Worm (Caenorhabditis elegans) whole organism, L1 larva: ENCODE results near the gene cmd-1.

ENCODE experiments used
- Y116A8C.19 ChIP-seq: sonication (generic microtip); optimal IDR thresholded peaks from 2 replicates; lab custom pipeline; 2016; ENCODE audit warnings: missing compliant biosample characterization, missing genetic modification characterization, borderline replicate concordance
- blmp-1 ChIP-seq: fragments of 150-350 bp; optimal IDR thresholded peaks from 2 replicates; lab custom pipeline; 2014; ENCODE audit warnings: missing biosample characterization, missing genetic modification characterization
- ces-1 ChIP-seq: fragments of 150-350 bp; optimal IDR thresholded peaks from 2 replicates; lab custom pipeline; 2014; ENCODE audit warnings: missing biosample characterization, missing genetic modification reagents, missing genetic modification characterization
- egl-27 ChIP-seq, 2 experiments: fragments of 150-350 bp in 1 of 2; sonication (generic microtip); optimal IDR thresholded peaks; 3 replicates each; lab custom pipeline; 2017 to 2018; ENCODE audit warnings: missing biosample characterization in 2 of 2, missing genetic modification characterization in 2 of 2, missing genetic modification reagents in 2 of 2
- elt-3 ChIP-seq, 6 experiments: fragments of 150-350 bp in 1 of 6; sonication (generic microtip); optimal IDR thresholded peaks; 2 replicates each; lab custom pipeline; 2017 to 2018; ENCODE audit warnings: missing biosample characterization in 6 of 6, missing genetic modification characterization in 6 of 6, inconsistent platforms in 1 of 6
- fkh-10 ChIP-seq: sonication (generic microtip); optimal IDR thresholded peaks from 2 replicates; lab custom pipeline; 2017; ENCODE audit warnings: missing biosample characterization, missing genetic modification reagents, missing genetic modification characterization
- hlh-4 ChIP-seq: sonication (generic microtip); optimal IDR thresholded peaks from 2 replicates; lab custom pipeline; 2016; ENCODE audit warnings: mild to moderate bottlenecking, missing genetic modification characterization, missing compliant biosample characterization
- lin-39 ChIP-seq: fragments of 150-350 bp; optimal IDR thresholded peaks from 2 replicates; lab custom pipeline; 2014; ENCODE audit warnings: missing biosample characterization, missing genetic modification reagents, missing genetic modification characterization
- nhr-11 ChIP-seq: fragments of 150-350 bp; optimal IDR thresholded peaks from 2 replicates; lab custom pipeline; 2014; ENCODE audit warnings: missing biosample characterization, missing genetic modification characterization
- skn-1 ChIP-seq: fragments of 150-350 bp; optimal IDR thresholded peaks from 2 replicates; lab custom pipeline; 2014; ENCODE audit warnings: missing biosample characterization, missing genetic modification characterization
- sup-37 ChIP-seq: fragments of 200-800 bp; sonication (Bioruptor generic); optimal IDR thresholded peaks from 2 replicates; lab custom pipeline; 2018; ENCODE audit warnings: mild to moderate bottlenecking, missing genetic modification characterization, missing compliant biosample characterization

DNA sequence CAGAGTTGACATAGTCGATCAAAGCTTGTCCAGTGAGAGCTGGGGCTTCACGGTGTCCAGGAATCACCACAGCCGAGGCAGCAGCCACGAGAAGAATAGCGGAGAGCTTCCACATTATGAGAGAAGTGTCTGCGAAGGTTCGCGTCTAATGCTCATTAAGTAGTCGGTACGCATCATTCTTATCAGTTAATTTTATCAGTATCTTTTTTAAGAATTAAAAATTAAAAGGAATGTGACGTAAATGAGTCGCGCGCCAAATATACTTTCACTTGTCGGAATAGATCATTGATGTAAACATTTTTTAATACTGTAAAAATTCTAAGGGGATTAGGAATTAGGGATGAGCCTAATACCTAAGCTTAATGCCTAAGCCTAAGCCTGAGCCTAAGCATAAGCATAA lies 22.2 kb upstream of the cmd-1 start, which contains the start of gene cpr-5:
- no peak for TF ChIP-seq lin-39 (tag; lab: Kevin White, UChicago)
- no peak for TF ChIP-seq skn-1 (tag; lab: Kevin White, UChicago)
- TF ChIP-seq sup-37 (GFP tag; lab: Kevin White, UChicago), result no peak
- TF ChIP-seq hlh-4 (tag; lab: Kevin White, UChicago), result no peak
- no peak for TF ChIP-seq Y116A8C.19 (tag; lab: Kevin White, UChicago)
- no peak for TF ChIP-seq nhr-11 (tag; lab: Kevin White, UChicago)
- TF ChIP-seq elt-3 (tag; optimal IDR thresholded peaks at IDR 0.05; lab: Kevin White, UChicago), result no peak
- no peak for TF ChIP-seq ces-1 (GFP tag; lab: Kevin White, UChicago)
- no peak for TF ChIP-seq fkh-10
- no peak for TF ChIP-seq blmp-1 (tag; lab: Kevin White, UChicago)
- no peak for TF ChIP-seq egl-27 (tag; optimal IDR thresholded peaks at IDR 0.05; lab: Kevin White, UChicago)
